Worm (Caenorhabditis elegans) whole organism, L3 larva: ENCODE data around the gene alg-4.

Experiments
- ZK546.5 ChIP-seq: sonication (generic microtip); optimal IDR thresholded peaks from 2 replicates; lab custom pipeline; 2017; ENCODE audit warnings: missing biosample characterization, missing genetic modification characterization
- aly-2 ChIP-seq: fragments of 150-350 bp; optimal IDR thresholded peaks from 2 replicates; lab custom pipeline; 2014; ENCODE audit warnings: missing biosample characterization, missing genetic modification characterization
- ama-1 ChIP-seq: fragments of 150-350 bp; optimal IDR thresholded peaks from 2 replicates; lab custom pipeline; 2018
- ceh-16 ChIP-seq: sonication (generic microtip); optimal IDR thresholded peaks from 2 replicates; lab custom pipeline; 2017; ENCODE audit warnings: missing biosample characterization, missing genetic modification characterization
- ceh-28 ChIP-seq: fragments of 150-350 bp; optimal IDR thresholded peaks from 2 replicates; lab custom pipeline; 2014; ENCODE audit warnings: missing biosample characterization, missing genetic modification reagents, missing genetic modification characterization
- ceh-82 ChIP-seq: fragments of 150-350 bp; optimal IDR thresholded peaks from 2 replicates; lab custom pipeline; 2014; ENCODE audit warnings: missing biosample characterization, missing genetic modification characterization
- ceh-9 ChIP-seq: sonication (generic microtip); optimal IDR thresholded peaks from 2 replicates; lab custom pipeline; 2018; ENCODE audit warnings: missing biosample characterization, missing genetic modification characterization
- egl-27 ChIP-seq: sonication (generic microtip); optimal IDR thresholded peaks from 4 replicates; lab custom pipeline; 2017; ENCODE audit warnings: missing biosample characterization, missing genetic modification reagents, missing genetic modification characterization
- egl-5 ChIP-seq: fragments of 150-350 bp; optimal IDR thresholded peaks from 2 replicates; lab custom pipeline; 2017; ENCODE audit warnings: missing biosample characterization, missing genetic modification reagents, missing genetic modification characterization, inconsistent platforms
- elt-2 ChIP-seq: sonication (generic microtip); optimal IDR thresholded peaks from 2 replicates; lab custom pipeline; 2016; ENCODE audit warnings: missing genetic modification reagents, mild to moderate bottlenecking, missing genetic modification characterization, missing compliant biosample characterization
- eor-1 ChIP-seq, 2 experiments: fragments of 150-350 bp; optimal IDR thresholded peaks; 2 replicates each; lab custom pipeline; 2014 to 2018; ENCODE audit warnings: missing biosample characterization in 2 of 2, missing genetic modification characterization in 2 of 2
- fkh-10 ChIP-seq: sonication (generic microtip); optimal IDR thresholded peaks from 2 replicates; lab custom pipeline; 2017; ENCODE audit warnings: missing biosample characterization, missing genetic modification reagents, missing genetic modification characterization
- fkh-2 ChIP-seq: fragments of 150-350 bp; optimal IDR thresholded peaks from 2 replicates; lab custom pipeline; 2014; ENCODE audit warnings: missing biosample characterization, missing genetic modification reagents, missing genetic modification characterization
- hmg-11 ChIP-seq: sonication (generic microtip); optimal IDR thresholded peaks from 2 replicates; lab custom pipeline; 2016; ENCODE audit warnings: missing genetic modification characterization, missing compliant biosample characterization
- jun-1 ChIP-seq: fragments of 150-350 bp; optimal IDR thresholded peaks from 2 replicates; lab custom pipeline; 2014; ENCODE audit warnings: missing biosample characterization, missing genetic modification reagents, missing genetic modification characterization
- lin-15B ChIP-seq: fragments of 150-350 bp; optimal IDR thresholded peaks from 2 replicates; lab custom pipeline; 2014; ENCODE audit warnings: missing biosample characterization, missing genetic modification characterization
- lin-39 ChIP-seq: fragments of 150-350 bp; optimal IDR thresholded peaks from 2 replicates; lab custom pipeline; 2018; ENCODE audit warnings: missing biosample characterization, missing genetic modification reagents, missing genetic modification characterization
- lsy-12 ChIP-seq: sonication (generic microtip); optimal IDR thresholded peaks from 2 replicates; lab custom pipeline; 2016; ENCODE audit warnings: mild to moderate bottlenecking, missing genetic modification characterization, missing compliant biosample characterization
- mdl-1 ChIP-seq: fragments of 150-350 bp; optimal IDR thresholded peaks from 2 replicates; lab custom pipeline; 2014; ENCODE audit warnings: missing biosample characterization, missing genetic modification characterization
- mml-1 ChIP-seq: fragments of 150-350 bp; sonication (generic microtip); optimal IDR thresholded peaks from 3 replicates; lab custom pipeline; 2014; ENCODE audit warnings: missing biosample characterization, missing genetic modification characterization
- nfya-1 ChIP-seq: sonication (generic microtip); optimal IDR thresholded peaks from 2 replicates; lab custom pipeline; 2017; ENCODE audit warnings: missing genetic modification characterization, mild to moderate bottlenecking, missing compliant biosample characterization, antibody characterized with exemption, moderate library complexity; ENCODE audit not compliant: insufficient read depth
- nhr-23 ChIP-seq: fragments of 150-350 bp; optimal IDR thresholded peaks from 2 replicates; lab custom pipeline; 2014; ENCODE audit warnings: missing biosample characterization, missing genetic modification reagents, missing genetic modification characterization
- nhr-25 ChIP-seq: sonication (generic microtip); optimal IDR thresholded peaks from 2 replicates; lab custom pipeline; 2017; ENCODE audit warnings: missing biosample characterization, missing genetic modification characterization
- nhr-28 ChIP-seq: fragments of 150-350 bp; optimal IDR thresholded peaks from 2 replicates; lab custom pipeline; 2014; ENCODE audit warnings: missing biosample characterization, missing genetic modification characterization
- nhr-43 ChIP-seq: sonication (generic microtip); optimal IDR thresholded peaks from 2 replicates; lab custom pipeline; 2016; ENCODE audit warnings: mild to moderate bottlenecking, missing genetic modification characterization, missing compliant biosample characterization; ENCODE audit not compliant: poor library complexity, severe bottlenecking
- nhr-77 ChIP-seq: fragments of 150-350 bp; optimal IDR thresholded peaks from 2 replicates; lab custom pipeline; 2014; ENCODE audit warnings: missing biosample characterization, missing genetic modification characterization
- pha-4 ChIP-seq: fragments of 150-350 bp; optimal IDR thresholded peaks from 2 replicates; lab custom pipeline; 2014; ENCODE audit warnings: missing biosample characterization, missing genetic modification reagents, missing genetic modification characterization
- pqm-1 ChIP-seq: fragments of 150-350 bp; optimal IDR thresholded peaks from 2 replicates; lab custom pipeline; 2017; ENCODE audit warnings: missing biosample characterization, missing genetic modification characterization, inconsistent platforms
- tbx-2 ChIP-seq: sonication (generic microtip); optimal IDR thresholded peaks from 2 replicates; lab custom pipeline; 2016; ENCODE audit warnings: mild to moderate bottlenecking, missing genetic modification characterization, missing compliant biosample characterization
- unc-39 ChIP-seq: sonication (generic microtip); optimal IDR thresholded peaks from 4 replicates; lab custom pipeline; 2017; ENCODE audit warnings: missing biosample characterization, missing genetic modification characterization

alg-4 gene

DNA sequence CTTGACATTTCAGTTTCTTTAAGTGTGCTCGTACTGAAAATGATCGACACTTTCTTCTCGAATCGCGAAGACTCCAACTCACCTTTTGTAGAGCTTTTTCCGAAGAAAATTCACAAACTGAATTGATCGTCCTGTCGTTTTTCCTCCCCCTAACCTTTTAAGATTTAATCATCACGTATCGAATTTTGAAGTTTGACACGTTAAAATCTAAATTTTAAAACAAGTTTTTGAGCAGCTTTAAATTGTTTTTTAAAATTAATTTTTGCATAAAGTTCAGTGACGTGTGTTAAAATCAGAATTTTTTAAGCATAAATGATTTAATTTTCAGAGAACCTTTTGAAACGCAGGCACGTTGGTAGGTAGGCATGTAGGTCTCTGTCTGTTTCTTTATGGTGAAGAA is at the start of gene alg-4:
Gene alg-4, minus strand, starts transcription at position 101 of the 400 bp plus-strand sequence.
- TF ChIP-seq unc-39 (tag; lab: Kevin White, UChicago), result no peak
- TF ChIP-seq hmg-11 (tag; lab: Kevin White, UChicago), result no peak
- no peak for TF ChIP-seq aly-2 (tag; lab: Kevin White, UChicago)
- no peak for TF ChIP-seq lsy-12 (tag; lab: Kevin White, UChicago)

DNA sequence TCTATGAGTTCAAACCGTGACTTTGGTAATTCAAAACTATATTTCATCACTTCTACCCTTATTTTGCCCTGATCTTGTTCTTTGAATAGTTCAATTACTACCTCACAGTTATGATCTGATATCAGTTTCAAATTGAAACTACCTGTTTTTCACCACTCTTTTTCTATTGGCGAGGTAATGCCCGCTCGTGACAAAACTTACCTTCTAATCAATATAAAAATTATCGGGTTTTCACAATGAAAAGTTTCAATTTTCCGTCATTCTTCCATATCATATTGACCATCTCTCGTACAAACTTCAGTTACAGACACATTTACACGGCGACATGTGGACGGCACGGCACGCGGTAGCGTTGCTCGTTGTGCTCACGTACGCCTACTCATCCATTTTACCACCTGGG is 40.9 kb upstream of the alg-4 start, which contains the start of gene dec-7:
Gene dec-7, plus strand, starts transcription at position 308 of the 400 bp plus-strand sequence.
- TF ChIP-seq elt-2 (tag; lab: Kevin White, UChicago) (peak; percentile 45), fkh-10 (GFP tag; lab: Kevin White, UChicago) (no peak), pha-4 (tag; lab: Kevin White, UChicago) (peak; percentile 2), aly-2 (tag; lab: Kevin White, UChicago) (no peak)

DNA sequence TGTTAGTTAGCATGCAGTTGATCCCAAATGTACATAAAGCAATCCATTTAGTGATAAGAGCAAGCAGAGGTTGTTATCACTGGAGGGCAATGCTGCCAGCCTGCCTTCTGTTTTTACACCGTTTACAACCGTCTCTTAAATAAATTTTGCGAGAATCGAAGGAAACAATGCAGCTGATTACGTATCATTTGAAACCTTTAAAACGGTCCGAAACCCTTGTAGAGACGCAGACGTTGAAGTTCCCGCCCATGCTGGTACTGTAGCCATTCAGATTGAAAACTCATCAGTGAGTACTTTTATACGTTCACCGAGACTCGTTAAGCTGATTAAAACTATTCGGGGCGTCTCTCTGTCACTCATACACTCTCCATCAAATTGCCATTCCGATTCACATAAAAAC is 39.2 kb upstream of the alg-4 start:
- TF ChIP-seq pqm-1 (tag; lab: Kevin White, UChicago) (peak; percentile 92), lsy-12 (tag; lab: Kevin White, UChicago) (no peak), ceh-82 (tag; lab: Kevin White, UChicago) (no peak), ceh-9 (no peak), nhr-43 (tag; lab: Kevin White, UChicago) (no peak), jun-1 (peak; percentile 40), egl-27 (no peak), fkh-10 (GFP tag; lab: Kevin White, UChicago) (no peak), nfya-1 (peak; percentile 53), nhr-28 (no peak), elt-2 (tag; lab: Kevin White, UChicago) (peak; percentile 98), egl-5 (tag; lab: Kevin White, UChicago) (no peak), pha-4 (tag; lab: Kevin White, UChicago) (peak; percentile 47)

DNA sequence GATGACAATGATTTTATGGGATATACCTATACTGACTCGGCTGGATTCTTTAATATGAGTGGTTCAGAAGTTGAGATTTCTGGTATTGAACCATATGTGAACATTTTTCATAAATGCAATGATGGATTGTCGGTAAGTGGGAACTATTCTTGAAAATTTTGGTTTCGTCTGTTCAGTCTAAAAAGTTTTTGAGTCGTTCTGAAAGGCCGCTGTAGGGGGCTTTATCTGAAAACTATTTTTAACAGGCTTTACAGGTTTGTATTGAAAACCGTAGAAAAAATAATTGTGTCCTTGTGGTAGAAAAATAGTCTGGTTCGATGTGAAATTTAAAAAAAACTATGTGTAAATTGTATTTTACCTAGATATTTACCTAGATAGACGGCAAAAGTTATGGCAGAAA is 38.3 kb upstream of the alg-4 start:
- TF ChIP-seq fkh-2 (tag; lab: Kevin White, UChicago) (no peak), ama-1 (lab: Kevin White, UChicago) (no peak), egl-5 (tag; lab: Kevin White, UChicago) (no peak), tbx-2 (tag; lab: Kevin White, UChicago) (no peak), ceh-16 (tag; lab: Kevin White, UChicago) (no peak), ceh-28 (tag; lab: Kevin White, UChicago) (no peak), pha-4 (tag; lab: Kevin White, UChicago) (no peak), unc-39 (tag; lab: Kevin White, UChicago) (no peak), eor-1 (tag; optimal IDR thresholded peaks at IDR 0.05; lab: Kevin White, UChicago) (no peak), nhr-77 (tag; lab: Kevin White, UChicago) (no peak), mdl-1 (no peak), nfya-1 (no peak), nhr-23 (tag; lab: Kevin White, UChicago) (no peak), ZK546.5 (tag; lab: Kevin White, UChicago) (no peak), lin-39 (tag; lab: Kevin White, UChicago) (no peak), elt-2 (tag; lab: Kevin White, UChicago) (no peak), ceh-9 (no peak)

DNA sequence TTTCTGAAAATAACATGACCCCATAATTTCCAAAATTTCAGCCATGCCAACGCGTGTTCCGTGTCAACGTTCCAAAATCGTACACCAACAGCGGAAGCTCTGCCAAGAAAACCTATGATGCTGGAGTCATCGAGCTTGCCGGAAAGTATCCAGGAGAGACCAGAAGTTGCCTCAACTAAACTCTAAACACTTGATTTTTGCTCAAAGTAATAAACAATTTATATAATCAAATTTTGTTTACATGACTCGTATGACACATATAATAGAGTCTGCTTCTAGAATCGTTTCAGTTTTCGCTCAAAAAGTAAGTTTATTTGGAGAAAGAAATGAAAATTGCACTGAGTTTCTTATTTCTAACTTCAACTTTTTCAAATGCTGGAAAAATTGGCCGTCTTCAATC is 37.6 kb upstream of the alg-4 start, which contains the start of gene ttr-1:
Gene ttr-1, plus strand, starts transcription at position 301 of the 400 bp plus-strand sequence.
- TF ChIP-seq ceh-82 (tag; lab: Kevin White, UChicago) (no peak), nhr-25 (tag; lab: Kevin White, UChicago) (no peak), mml-1 (tag; lab: Kevin White, UChicago) (no peak), ZK546.5 (tag; lab: Kevin White, UChicago) (no peak)

DNA sequence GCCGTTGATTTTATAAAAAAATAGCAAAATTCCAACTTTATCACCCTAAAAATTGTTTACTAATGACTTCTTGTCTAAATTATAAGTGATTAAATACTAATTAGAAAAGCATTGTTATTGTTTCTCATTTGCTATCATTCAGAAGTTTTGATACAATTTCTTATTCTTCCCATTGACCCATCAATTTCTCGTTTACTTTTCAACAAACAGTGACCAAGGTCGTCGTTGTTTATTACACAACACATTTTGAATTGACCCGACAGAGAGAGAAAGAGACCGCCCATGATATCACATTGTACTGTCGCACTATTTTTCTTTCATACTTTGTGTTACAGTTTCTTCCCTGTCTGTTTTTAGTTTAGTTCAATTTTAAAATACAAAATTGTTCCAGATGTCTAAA is 36.2 kb upstream of the alg-4 start, which contains the start of gene ttr-2:
Gene ttr-2, plus strand, starts transcription at position 392 of the 400 bp plus-strand sequence.
- TF ChIP-seq nhr-25 (tag; lab: Kevin White, UChicago), result peak; percentile 24
- TF ChIP-seq lin-15B (tag; lab: Kevin White, UChicago), result no peak
- no peak for TF ChIP-seq pqm-1 (tag; lab: Kevin White, UChicago)
- TF ChIP-seq nhr-23 (tag; lab: Kevin White, UChicago), result peak; percentile 3
- TF ChIP-seq, all 47 proteins: peak for 2
